Worm (Caenorhabditis elegans) whole organism, young adult: ENCODE data around the gene fbxa-127.

ENCODE experiments used
- B0035.1 ChIP-seq: sonication (generic microtip); optimal IDR thresholded peaks from 2 replicates; lab custom pipeline; 2016; ENCODE audit warnings: missing genetic modification characterization, mild to moderate bottlenecking, missing compliant biosample characterization, missing genotype, missing genetic modification reagents
- D2030.7 ChIP-seq: fragments of 200-800 bp; sonication (Bioruptor generic); IDR thresholded peaks from 2 replicates; pipeline ENCODE4 v1.3.6; 2022; ENCODE audit warnings: missing genetic modification reagents, missing genetic modification characterization, missing compliant biosample characterization
- F23B12.7 ChIP-seq: sonication (generic microtip); optimal IDR thresholded peaks from 2 replicates; lab custom pipeline; 2017; ENCODE audit warnings: missing genetic modification characterization, mild to moderate bottlenecking, missing compliant biosample characterization, antibody characterized with exemption, moderate library complexity; ENCODE audit not compliant: insufficient read depth
- F55B11.4 ChIP-seq: sonication (generic microtip); optimal IDR thresholded peaks from 2 replicates; lab custom pipeline; 2016; ENCODE audit warnings: missing compliant biosample characterization, missing genetic modification characterization, borderline replicate concordance; ENCODE audit not compliant: insufficient read depth
- T07F8.4 ChIP-seq: sonication (generic microtip); optimal IDR thresholded peaks from 2 replicates; lab custom pipeline; 2016; ENCODE audit warnings: mild to moderate bottlenecking, missing genetic modification characterization, moderate library complexity, missing compliant biosample characterization
- Y53G8AR.9 ChIP-seq: fragments of 200-800 bp; sonication (Bioruptor generic); conservative IDR thresholded peaks from 2 replicates; pipeline ENCODE4 v1.3.6; 2022; ENCODE audit warnings: missing genetic modification reagents, missing genetic modification characterization, missing compliant biosample characterization
- Y56A3A.18 ChIP-seq: fragments of 200-800 bp; sonication (Bioruptor generic); IDR thresholded peaks from 2 replicates; pipeline ENCODE4 v1.3.6; 2022; ENCODE audit warnings: missing genetic modification reagents, missing genetic modification characterization, missing compliant biosample characterization
- ZK185.1 ChIP-seq: sonication (generic microtip); optimal IDR thresholded peaks from 2 replicates; lab custom pipeline; 2016; ENCODE audit warnings: mild to moderate bottlenecking, missing genetic modification characterization, missing compliant biosample characterization; ENCODE audit not compliant: poor library complexity, severe bottlenecking
- akir-1 ChIP-seq: fragments of 200-800 bp; sonication (Bioruptor generic); optimal IDR thresholded peaks from 2 replicates; lab custom pipeline; 2018; ENCODE audit warnings: mild to moderate bottlenecking, missing genetic modification characterization, moderate library complexity, missing compliant biosample characterization
- ama-1 ChIP-seq, 3 experiments: fragments of 150-350 bp in 1 of 3; sonication (generic microtip) in 2 of 3; optimal IDR thresholded peaks; 2 replicates each; lab custom pipeline; 2014 to 2018; ENCODE audit warnings: missing biosample characterization in 2 of 3, missing genetic modification characterization in 2 of 3, missing genetic modification reagents in 2 of 3
- aptf-2 ChIP-seq: fragments of 200-800 bp; sonication (Bioruptor generic); conservative IDR thresholded peaks from 2 replicates; pipeline ENCODE4 v1.3.6; 2022; ENCODE audit warnings: missing genetic modification reagents, missing genetic modification characterization, missing compliant biosample characterization
- aptf-3 ChIP-seq: fragments of 200-800 bp; sonication (Bioruptor generic); IDR thresholded peaks from 2 replicates; pipeline ENCODE4 v1.3.6; 2022; ENCODE audit warnings: missing genetic modification characterization, missing compliant biosample characterization
- attf-6 ChIP-seq: fragments of 200-800 bp; sonication (Bioruptor generic); IDR thresholded peaks from 2 replicates; pipeline ENCODE4 v1.3.6; 2022; ENCODE audit warnings: missing genetic modification reagents, missing genetic modification characterization, missing compliant biosample characterization
- bed-2 ChIP-seq: fragments of 200-800 bp; sonication (Bioruptor generic); IDR thresholded peaks from 2 replicates; pipeline ENCODE4 v1.3.6; 2022; ENCODE audit warnings: missing genetic modification reagents, missing genetic modification characterization, missing compliant biosample characterization
- chd-7 ChIP-seq: sonication (generic microtip); optimal IDR thresholded peaks from 2 replicates; lab custom pipeline; 2016; ENCODE audit warnings: mild to moderate bottlenecking, missing genetic modification characterization, moderate library complexity, missing compliant biosample characterization
- ets-4 ChIP-seq: fragments of 200-800 bp; sonication (Bioruptor generic); optimal IDR thresholded peaks from 2 replicates; lab custom pipeline; 2018; ENCODE audit warnings: mild to moderate bottlenecking, missing genetic modification characterization, missing compliant biosample characterization
- lin-40 ChIP-seq: sonication (generic microtip); optimal IDR thresholded peaks from 2 replicates; lab custom pipeline; 2016; ENCODE audit warnings: missing genetic modification characterization, mild to moderate bottlenecking, missing compliant biosample characterization, missing genotype, missing genetic modification reagents
- madf-6 ChIP-seq: fragments of 200-800 bp; sonication (Bioruptor generic); IDR thresholded peaks from 2 replicates; pipeline ENCODE4 v1.3.6; 2022; ENCODE audit warnings: missing genetic modification reagents, missing genetic modification characterization, missing compliant biosample characterization
- madf-8 ChIP-seq: fragments of 200-800 bp; sonication (Bioruptor generic); conservative IDR thresholded peaks from 2 replicates; pipeline ENCODE4 v1.3.6; 2022; ENCODE audit warnings: missing genetic modification reagents, missing genetic modification characterization, missing compliant biosample characterization
- mcd-1 ChIP-seq: fragments of 200-800 bp; sonication (Bioruptor generic); IDR thresholded peaks from 2 replicates; pipeline ENCODE4 v1.3.6; 2022; ENCODE audit warnings: missing genetic modification reagents, missing genetic modification characterization, missing compliant biosample characterization
- mel-28 ChIP-seq: sonication (generic microtip); optimal IDR thresholded peaks from 2 replicates; lab custom pipeline; 2016; ENCODE audit warnings: borderline replicate concordance, mild to moderate bottlenecking, missing genetic modification characterization, missing compliant biosample characterization
- nfya-1 ChIP-seq: sonication (generic microtip); optimal IDR thresholded peaks from 2 replicates; lab custom pipeline; 2017; ENCODE audit warnings: antibody characterized with exemption, missing compliant biosample characterization, missing genetic modification characterization, borderline replicate concordance; ENCODE audit not compliant: insufficient read depth
- nfya-2 ChIP-seq: fragments of 200-800 bp; sonication (Bioruptor generic); IDR thresholded peaks from 2 replicates; pipeline ENCODE4 v1.3.6; 2022; ENCODE audit warnings: missing genetic modification reagents, missing genetic modification characterization, missing compliant biosample characterization
- nfyb-1 ChIP-seq: fragments of 200-800 bp; sonication (Bioruptor generic); IDR thresholded peaks from 2 replicates; pipeline ENCODE4 v1.3.6; 2022; ENCODE audit warnings: missing genetic modification reagents, missing genetic modification characterization, missing compliant biosample characterization
- nhr-120 ChIP-seq: fragments of 200-800 bp; sonication (Bioruptor generic); IDR thresholded peaks from 2 replicates; pipeline ENCODE4 v1.3.6; 2022; ENCODE audit warnings: missing genetic modification characterization, missing compliant biosample characterization
- nhr-27 ChIP-seq: fragments of 200-800 bp; sonication (Bioruptor generic); optimal IDR thresholded peaks from 2 replicates; lab custom pipeline; 2018; ENCODE audit warnings: mild to moderate bottlenecking, missing genetic modification characterization, moderate library complexity, missing compliant biosample characterization
- snpc-1.1 ChIP-seq: sonication (generic microtip); optimal IDR thresholded peaks from 2 replicates; lab custom pipeline; 2017; ENCODE audit warnings: missing genetic modification characterization, mild to moderate bottlenecking, missing compliant biosample characterization, antibody characterized with exemption, moderate library complexity, missing genotype, missing genetic modification reagents; ENCODE audit not compliant: insufficient read depth
- sptf-2 ChIP-seq: fragments of 200-800 bp; sonication (Bioruptor generic); optimal IDR thresholded peaks from 2 replicates; lab custom pipeline; 2018; ENCODE audit warnings: mild to moderate bottlenecking, missing genetic modification characterization, missing compliant biosample characterization
- tbx-9 ChIP-seq: sonication (generic microtip); optimal IDR thresholded peaks from 2 replicates; lab custom pipeline; 2016; ENCODE audit warnings: borderline replicate concordance, missing genetic modification characterization, inconsistent platforms, missing compliant biosample characterization
- zfh-2 ChIP-seq: fragments of 200-800 bp; sonication (Bioruptor generic); conservative IDR thresholded peaks from 2 replicates; pipeline ENCODE4 v1.3.6; 2022; ENCODE audit warnings: missing genetic modification reagents, missing genetic modification characterization, missing compliant biosample characterization
- ztf-25 ChIP-seq: fragments of 200-800 bp; sonication (Bioruptor generic); IDR thresholded peaks from 2 replicates; pipeline ENCODE4 v1.3.6; 2022; ENCODE audit warnings: missing genetic modification reagents, missing genetic modification characterization, missing compliant biosample characterization
- ztf-6 ChIP-seq: fragments of 200-800 bp; sonication (Bioruptor generic); IDR thresholded peaks from 2 replicates; pipeline ENCODE4 v1.3.6; 2022; ENCODE audit warnings: missing genetic modification reagents, missing genetic modification characterization, missing compliant biosample characterization

fbxa-127 gene

ce11 chrV:16752089-16753030 lies 23.8 kb downstream of the fbxa-127 start:
- TF ChIP-seq nfyb-1 (GFP tag; lab: Robert Waterston, UW) = no peak
- no peak for TF ChIP-seq snpc-1.1 (tag; lab: Kevin White, UChicago)
- TF ChIP-seq zfh-2 (GFP tag; lab: Robert Waterston, UW) = 0 out of 2 replicates have a peak, but pooled peaks have one; percentile 14
- no peak for TF ChIP-seq mel-28 (tag; lab: Kevin White, UChicago)
- no peak for TF ChIP-seq lin-40 (tag; lab: Kevin White, UChicago)

- no peak for TF ChIP-seq Y53G8AR.9 (GFP tag; lab: Robert Waterston, UW)
- no peak for TF ChIP-seq nhr-120 (GFP tag; lab: Robert Waterston, UW)
- no peak for TF ChIP-seq sptf-2 (GFP tag; lab: Kevin White, UChicago)
- no peak for TF ChIP-seq bed-2 (GFP tag; lab: Robert Waterston, UW)
- no peak for TF ChIP-seq F55B11.4
- no peak for TF ChIP-seq nfya-2 (GFP tag; lab: Robert Waterston, UW)
- no peak for TF ChIP-seq D2030.7 (GFP tag; lab: Robert Waterston, UW)
- no peak for TF ChIP-seq akir-1 (GFP tag; lab: Kevin White, UChicago)
- no peak for TF ChIP-seq T07F8.4 (tag; lab: Kevin White, UChicago)
- TF ChIP-seq ama-1 (optimal IDR thresholded peaks at IDR 0.05; lab: Kevin White, UChicago) = no peak
- TF ChIP-seq ama-1 (GFP tag; optimal IDR thresholded peaks at IDR 0.05; lab: Kevin White, UChicago) = no peak
- no peak for TF ChIP-seq aptf-3
- TF ChIP-seq ztf-6 (GFP tag; lab: Robert Waterston, UW) = no peak
- TF ChIP-seq ZK185.1 (tag; lab: Kevin White, UChicago) = no peak
- TF ChIP-seq chd-7 (tag; lab: Kevin White, UChicago) = no peak
- no peak for TF ChIP-seq B0035.1 (tag; lab: Kevin White, UChicago)
Measured at ce11 chrV:16756166-16756565, 27.6 kb downstream of the fbxa-127 start.

ce11 chrV:16759937-16760336 lies 31.4 kb downstream of the fbxa-127 start:
- TF ChIP-seq nhr-27 (tag; lab: Kevin White, UChicago) (no peak), nfya-1 (tag; lab: Kevin White, UChicago) (no peak), attf-6 (GFP tag; lab: Robert Waterston, UW) (no peak), zfh-2 (GFP tag; lab: Robert Waterston, UW) (peak; percentile 67; the same call in 1 of the 2 replicates), ztf-25 (GFP tag; lab: Robert Waterston, UW) (no peak)

DNA sequence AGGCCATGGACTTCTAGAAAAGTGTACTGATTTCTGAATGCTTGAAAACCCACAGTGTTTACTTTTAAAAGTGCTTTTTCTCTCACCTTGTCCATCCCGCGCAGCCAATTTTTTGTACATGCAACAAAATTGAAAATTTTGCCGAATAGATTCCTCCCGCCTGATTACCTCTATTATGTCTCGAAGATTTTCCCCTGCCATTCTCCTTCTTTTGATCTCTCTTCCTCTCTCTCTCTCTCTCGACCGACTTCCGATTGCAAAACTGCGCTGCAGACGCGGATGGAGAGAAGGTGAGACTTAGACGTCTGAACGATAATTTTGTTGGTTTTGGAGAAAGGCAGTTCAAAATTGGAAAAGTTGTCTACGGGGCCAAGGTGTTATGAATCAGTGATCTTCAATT lies 45.9 kb downstream of the fbxa-127 start:
- TF ChIP-seq nfyb-1 (GFP tag; lab: Robert Waterston, UW) = 0 out of 2 replicates have a peak, but pooled peaks have one; percentile 28
- 0 out of 2 replicates have a peak, but pooled peaks have one; percentile 14 for TF ChIP-seq zfh-2 (GFP tag; lab: Robert Waterston, UW)
- no peak for TF ChIP-seq mcd-1 (GFP tag; lab: Robert Waterston, UW)
- TF ChIP-seq nfya-2 (GFP tag; lab: Robert Waterston, UW) = no peak

DNA sequence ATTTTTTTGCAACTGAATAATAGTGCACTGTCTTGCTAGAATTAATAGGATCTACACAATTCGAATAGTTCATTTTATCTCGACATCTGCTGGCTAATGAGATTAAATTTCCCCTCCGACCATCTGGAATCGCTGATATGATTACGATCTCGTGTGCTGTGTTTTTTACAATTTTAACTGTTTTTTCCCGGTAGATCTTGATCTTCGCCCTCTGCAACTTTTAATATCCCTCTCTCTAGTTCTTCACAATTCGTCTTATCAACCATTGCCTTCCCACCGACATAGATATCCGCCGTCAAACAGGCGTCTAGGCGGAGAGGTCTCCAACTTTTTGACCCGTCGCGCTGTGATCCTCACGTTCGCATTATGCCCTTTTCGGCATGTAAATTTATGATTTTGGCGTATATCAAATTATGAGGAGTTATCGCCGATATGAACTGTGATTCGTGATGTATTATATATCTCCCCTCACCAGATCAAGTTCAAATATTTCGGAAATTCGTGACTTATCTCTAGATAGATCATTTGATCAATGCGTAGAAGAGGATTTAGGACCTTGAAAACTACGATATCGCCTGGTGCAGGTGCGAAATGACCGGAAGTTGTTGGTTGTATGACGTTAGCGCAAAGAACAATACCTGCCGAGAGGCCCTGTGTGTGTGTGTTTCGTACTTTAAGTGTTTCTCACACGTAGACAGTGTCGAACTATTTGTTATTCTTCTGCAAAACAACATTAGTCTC lies 50.2 kb downstream of the fbxa-127 start:
- TF ChIP-seq akir-1 (GFP tag; lab: Kevin White, UChicago) (no peak), T07F8.4 (tag; lab: Kevin White, UChicago) (no peak), F23B12.7 (tag; lab: Kevin White, UChicago) (no peak), sptf-2 (GFP tag; lab: Kevin White, UChicago) (no peak), tbx-9 (no peak), ets-4 (GFP tag; lab: Kevin White, UChicago) (no peak), aptf-3 (no peak), madf-8 (GFP tag; lab: Robert Waterston, UW) (no peak), Y56A3A.18 (no peak), madf-6 (GFP tag; lab: Robert Waterston, UW) (no peak), zfh-2 (GFP tag; lab: Robert Waterston, UW) (no peak), aptf-2 (GFP tag; lab: Robert Waterston, UW) (no peak)
